Fruit fly (Drosophila melanogaster) Kc167 (cell line): ENCODE data around the gene CG12605.

Source experiments
- Myc ChIP-seq: fragments of >200 bp; optimal IDR thresholded peaks from 2 replicates; lab custom pipeline; 2017; ENCODE audit warnings: missing external identifiers
- h ChIP-seq: fragments of >200 bp; optimal IDR thresholded peaks from 3 replicates; lab custom pipeline; 2018; ENCODE audit warnings: missing external identifiers
- ttk ChIP-seq: sonication (Bioruptor generic); optimal IDR thresholded peaks from 2 replicates; lab custom pipeline; 2017; ENCODE audit warnings: missing external identifiers

dm6 chr3L:3929968-3930767 lies 34.4 kb downstream of the CG12605 start:
- TF ChIP-seq h (lab: Kevin White, UChicago) (no peak), ttk (lab: Kevin White, UChicago) (no peak), Myc (no peak)
